Worm (Caenorhabditis elegans): ENCODE measurements around the gene pdcd-2.

DNA sequence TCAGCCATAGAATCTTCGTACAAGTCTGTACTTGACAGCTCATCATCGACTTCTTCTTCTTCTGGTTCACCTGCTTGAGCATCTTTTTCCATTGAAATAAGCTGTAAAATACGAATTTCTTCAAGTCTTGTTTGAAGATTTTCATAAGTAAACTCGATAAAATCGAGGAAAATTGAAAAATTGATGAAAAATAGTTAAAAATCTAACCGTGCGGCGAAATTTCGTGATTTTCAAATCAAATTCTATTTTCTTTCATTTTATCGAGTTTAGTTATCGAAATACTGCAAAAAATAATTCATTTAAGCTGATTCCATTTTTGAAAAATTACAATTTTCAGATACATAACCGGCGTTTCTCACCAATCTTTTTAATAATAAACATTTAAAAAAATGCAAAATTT lies 2.7 kb downstream of the pdcd-2 start, which contains the start of gene R07E5.11:
- TF ChIP-seq unc-62 (GFP tag; optimal IDR thresholded peaks at IDR 0.05 in 1 of 2) (no peak), unc-62 (tag; optimal IDR thresholded peaks at IDR 0.05) (no peak), unc-39 (tag; optimal IDR thresholded peaks at IDR 0.05) (no peak), lsy-2 (tag; optimal IDR thresholded peaks at IDR 0.05) (no peak), ztf-11 (tag; optimal IDR thresholded peaks at IDR 0.05) (no peak), ama-1 (optimal IDR thresholded peaks at IDR 0.05) (no peak), egl-27 (tag; optimal IDR thresholded peaks at IDR 0.05) (no peak), ceh-32 (tag; optimal IDR thresholded peaks at IDR 0.05; ENCODE audit: poor library complexity) (no peak), lir-3 (tag; optimal IDR thresholded peaks at IDR 0.05) (no peak), ZK546.5 (tag; optimal IDR thresholded peaks at IDR 0.05) (no peak), ztf-7 (tag; optimal IDR thresholded peaks at IDR 0.05) (no peak), mep-1 (tag; optimal IDR thresholded peaks at IDR 0.05) (no peak), set-16 (GFP tag; IDR thresholded peaks at IDR 0.05) (no peak), fkh-10 (GFP tag; optimal IDR thresholded peaks at IDR 0.05) (no peak), nhr-6 (tag; optimal IDR thresholded peaks at IDR 0.05) (no peak)

Measured in whole organism, L4 larva.